Fruit fly (Drosophila melanogaster) whole organism, embryonic: ENCODE results near the gene Pfas.

ENCODE experiments used
- Adf1 ChIP-seq: fragments of 200-800 bp; sonication (Bioruptor generic); IDR thresholded peaks from 2 replicates; pipeline ENCODE4 v1.3.6; 2022; ENCODE audit warnings: missing biosample characterization, missing genetic modification characterization
- Atf-2 ChIP-seq: fragments of 200-800 bp; sonication (Bioruptor generic); optimal IDR thresholded peaks from 2 replicates; lab custom pipeline; 2016; ENCODE audit warnings: missing biosample characterization, missing genetic modification characterization
- CG11456 ChIP-seq: fragments of 200-800 bp; sonication (Bioruptor generic); IDR thresholded peaks from 3 replicates; pipeline ENCODE4 v1.3.6; 2022; ENCODE audit warnings: missing biosample characterization, missing genetic modification characterization
- CG13775 ChIP-seq: fragments of 200-800 bp; sonication (Bioruptor generic); optimal IDR thresholded peaks from 3 replicates; lab custom pipeline; 2017; ENCODE audit warnings: missing biosample characterization, mild to moderate bottlenecking, missing genetic modification characterization
- CG1647 ChIP-seq: fragments of 200-800 bp; sonication (Bioruptor generic); optimal IDR thresholded peaks from 3 replicates; lab custom pipeline; 2016; ENCODE audit warnings: missing biosample characterization, missing genetic modification characterization
- CG16863 ChIP-seq: fragments of 200-800 bp; sonication (Bioruptor generic); optimal IDR thresholded peaks from 3 replicates; lab custom pipeline; 2016; ENCODE audit warnings: missing biosample characterization, missing genetic modification characterization
- CG3847 ChIP-seq: fragments of 200-800 bp; sonication (Bioruptor generic); IDR thresholded peaks from 2 replicates; pipeline ENCODE4 v1.3.6; 2022; ENCODE audit warnings: missing biosample characterization, missing genetic modification characterization
- CG4730 ChIP-seq: fragments of 200-800 bp; sonication (Bioruptor generic); IDR thresholded peaks from 2 replicates; pipeline ENCODE4 v1.3.6; 2022; ENCODE audit warnings: missing biosample characterization, missing genetic modification characterization
- CG4820 ChIP-seq: fragments of 200-800 bp; sonication (Bioruptor generic); optimal IDR thresholded peaks from 3 replicates; lab custom pipeline; 2016; ENCODE audit warnings: missing biosample characterization, missing genetic modification characterization
- CG5180 ChIP-seq: fragments of 200-800 bp; sonication (Bioruptor generic); optimal IDR thresholded peaks from 3 replicates; lab custom pipeline; 2017; ENCODE audit warnings: missing biosample characterization, missing genetic modification characterization, mild to moderate bottlenecking, moderate library complexity, missing genetic modification reagents
- CG6175 ChIP-seq: fragments of 200-800 bp; sonication (Bioruptor generic); IDR thresholded peaks from 3 replicates; pipeline ENCODE4 v1.3.6; 2022; ENCODE audit warnings: missing biosample characterization, missing genetic modification characterization
- CG7745 ChIP-seq: fragments of 200-800 bp; sonication (Bioruptor generic); optimal IDR thresholded peaks from 2 replicates; lab custom pipeline; 2018; ENCODE audit warnings: missing biosample characterization, mild to moderate bottlenecking, missing genetic modification characterization, moderate library complexity
- CG9876 ChIP-seq: fragments of 200-800 bp; sonication (Bioruptor generic); optimal IDR thresholded peaks from 2 replicates; lab custom pipeline; 2016; ENCODE audit warnings: missing biosample characterization, missing genetic modification characterization
- CTCF ChIP-seq: fragments of 200-800 bp; sonication (Bioruptor generic); optimal IDR thresholded peaks from 2 replicates; lab custom pipeline; 2017; ENCODE audit warnings: missing biosample characterization, mild to moderate bottlenecking, missing genetic modification characterization, moderate library complexity
- Doc3 ChIP-seq: fragments of 200-800 bp; sonication (Bioruptor generic); IDR thresholded peaks from 3 replicates; pipeline ENCODE4 v1.3.6; 2022; ENCODE audit warnings: missing biosample characterization, missing genetic modification characterization; ENCODE audit not compliant: partially characterized antibody
- Ets65A ChIP-seq: fragments of 200-800 bp; sonication (Bioruptor generic); peaks from one replicate; lab custom pipeline; 2016; ENCODE audit warnings: missing biosample characterization, missing genetic modification characterization
- HHEX ChIP-seq: fragments of 200-800 bp; sonication (Bioruptor generic); optimal IDR thresholded peaks from 3 replicates; lab custom pipeline; 2017; ENCODE audit warnings: missing biosample characterization, mild to moderate bottlenecking, missing genetic modification characterization, missing genetic modification reagents
- Kr ChIP-seq: fragments of 200-800 bp; sonication (Bioruptor generic); optimal IDR thresholded peaks from 2 replicates; lab custom pipeline; 2017; ENCODE audit warnings: missing biosample characterization, mild to moderate bottlenecking, missing genetic modification characterization
- Lim3 ChIP-seq: fragments of 200-800 bp; sonication (Bioruptor generic); IDR thresholded peaks from 2 replicates; pipeline ENCODE4 v1.3.6; 2022; ENCODE audit warnings: missing biosample characterization, missing genetic modification characterization
- Mes4 ChIP-seq: fragments of 200-800 bp; sonication (Bioruptor generic); optimal IDR thresholded peaks from 2 replicates; lab custom pipeline; 2016; ENCODE audit warnings: missing biosample characterization, missing genetic modification characterization
- Myb ChIP-seq: fragments of 200-800 bp; sonication (Bioruptor generic); optimal IDR thresholded peaks from 2 replicates; lab custom pipeline; 2016; ENCODE audit warnings: missing biosample characterization, missing genetic modification characterization
- NFAT ChIP-seq: fragments of 200-800 bp; sonication (Bioruptor generic); IDR thresholded peaks from 2 replicates; pipeline ENCODE4 v1.3.6; 2022; ENCODE audit warnings: missing biosample characterization, missing genetic modification characterization
- NfI ChIP-seq: fragments of 200-800 bp; sonication (Bioruptor generic); optimal IDR thresholded peaks from 3 replicates; lab custom pipeline; 2018; ENCODE audit warnings: missing biosample characterization, mild to moderate bottlenecking, missing genetic modification characterization, moderate library complexity
- Oli ChIP-seq: fragments of 200-800 bp; sonication (Bioruptor generic); optimal IDR thresholded peaks from 2 replicates; lab custom pipeline; 2018; ENCODE audit warnings: missing biosample characterization, mild to moderate bottlenecking, missing genetic modification characterization, moderate library complexity
- Opbp ChIP-seq: fragments of 200-800 bp; sonication (Bioruptor generic); IDR thresholded peaks from 3 replicates; pipeline ENCODE4 v1.3.6; 2022; ENCODE audit warnings: missing biosample characterization, missing genetic modification characterization; ENCODE audit not compliant: partially characterized antibody
- Rfx ChIP-seq: fragments of 200-800 bp; sonication (Bioruptor generic); IDR thresholded peaks from 2 replicates; pipeline ENCODE4 v1.3.6; 2022; ENCODE audit warnings: missing biosample characterization, missing genetic modification characterization
- TFAM ChIP-seq: fragments of 200-800 bp; sonication (Bioruptor generic); optimal IDR thresholded peaks from 2 replicates; lab custom pipeline; 2017; ENCODE audit warnings: missing biosample characterization, missing genetic modification characterization, inconsistent platforms
- Tbp ChIP-seq: fragments of >200 bp; optimal IDR thresholded peaks from 2 replicates; lab custom pipeline; 2018; ENCODE audit warnings: missing biosample characterization, missing genetic modification characterization
- Xrp1 ChIP-seq: fragments of 200-800 bp; sonication (Bioruptor generic); IDR thresholded peaks from 2 replicates; pipeline ENCODE4 v1.3.6; 2022; ENCODE audit warnings: missing biosample characterization, missing genetic modification characterization
- ato ChIP-seq: fragments of 200-800 bp; sonication (Bioruptor generic); IDR thresholded peaks from 2 replicates; pipeline ENCODE4 v1.3.6; 2022; ENCODE audit warnings: missing biosample characterization, missing genetic modification characterization; ENCODE audit not compliant: partially characterized antibody
- bbx ChIP-seq: fragments of 200-800 bp; sonication (Bioruptor generic); IDR thresholded peaks from 2 replicates; pipeline ENCODE4 v1.3.6; 2022; ENCODE audit warnings: missing biosample characterization, missing genetic modification characterization; ENCODE audit not compliant: partially characterized antibody
- cas ChIP-seq: fragments of 200-800 bp; sonication (Bioruptor generic); IDR thresholded peaks from 2 replicates; pipeline ENCODE4 v1.3.6; 2022; ENCODE audit warnings: missing biosample characterization, missing genetic modification characterization
- chinmo ChIP-seq: fragments of 200-800 bp; sonication (Bioruptor generic); IDR thresholded peaks from 4 replicates; pipeline ENCODE4 v1.3.6; 2022; ENCODE audit warnings: missing biosample characterization, missing genetic modification characterization; ENCODE audit not compliant: partially characterized antibody
- croc ChIP-seq: fragments of 200-800 bp; sonication (Bioruptor generic); conservative IDR thresholded peaks from 3 replicates; pipeline ENCODE4 v1.3.6; 2022; ENCODE audit warnings: missing biosample characterization, missing genetic modification characterization
- dan ChIP-seq: fragments of 200-800 bp; sonication (Bioruptor generic); IDR thresholded peaks from 2 replicates; pipeline ENCODE4 v1.3.6; 2022; ENCODE audit warnings: missing biosample characterization, missing genetic modification characterization
- emc ChIP-seq: fragments of 200-800 bp; sonication (Bioruptor generic); optimal IDR thresholded peaks from 2 replicates; lab custom pipeline; 2016; ENCODE audit warnings: missing biosample characterization, missing genetic modification characterization
- gcm2 ChIP-seq: fragments of 200-800 bp; sonication (Bioruptor generic); optimal IDR thresholded peaks from 2 replicates; lab custom pipeline; 2016; ENCODE audit warnings: missing biosample characterization, missing genetic modification characterization
- insv ChIP-seq, 2 experiments: fragments of 200-800 bp; sonication (Bioruptor generic); optimal IDR thresholded peaks; 3 replicates each; lab custom pipeline; 2016 to 2018; ENCODE audit warnings: missing biosample characterization in 2 of 2, missing genetic modification characterization in 2 of 2
- lab ChIP-seq: fragments of 200-800 bp; sonication (Bioruptor generic); optimal IDR thresholded peaks from 3 replicates; lab custom pipeline; 2017; ENCODE audit warnings: missing biosample characterization, missing genetic modification characterization, mild to moderate bottlenecking, moderate library complexity, missing genetic modification reagents
- peb ChIP-seq: fragments of 200-800 bp; sonication (Bioruptor generic); IDR thresholded peaks from 2 replicates; pipeline ENCODE4 v1.3.6; 2022; ENCODE audit warnings: missing biosample characterization, missing genetic modification characterization
- prd ChIP-seq, 3 experiments: fragments of >200 bp in 2 of 3; fragments of 200-800 bp in 1 of 3; sonication (Bioruptor generic) in 1 of 3; optimal IDR thresholded peaks in 2 of 3; IDR thresholded peaks in 1 of 3; 2 replicates in 2 of 3; 3 replicates in 1 of 3; pipeline versions ENCODE4 v1.3.6 to Lab custom; 2017 to 2022; ENCODE audit warnings: missing biosample characterization in 1 of 3, missing genetic modification characterization in 1 of 3
- pzg ChIP-seq: fragments of 200-800 bp; sonication (Bioruptor generic); optimal IDR thresholded peaks from 3 replicates; lab custom pipeline; 2018; ENCODE audit warnings: missing biosample characterization, mild to moderate bottlenecking, missing genetic modification characterization, moderate library complexity
- ro ChIP-seq: fragments of 200-800 bp; sonication (Bioruptor generic); IDR thresholded peaks from 2 replicates; pipeline ENCODE4 v1.3.6; 2022; ENCODE audit warnings: missing biosample characterization, missing genetic modification characterization
- schlank ChIP-seq: fragments of 200-800 bp; sonication (Bioruptor generic); optimal IDR thresholded peaks from 2 replicates; lab custom pipeline; 2018; ENCODE audit warnings: missing biosample characterization, mild to moderate bottlenecking, missing genetic modification characterization
- sens ChIP-seq: fragments of 200-800 bp; sonication (Bioruptor generic); peaks from one replicate; lab custom pipeline; 2016; ENCODE audit warnings: missing biosample characterization, missing genetic modification characterization
- sisA ChIP-seq: fragments of 200-800 bp; sonication (Bioruptor generic); IDR thresholded peaks from 2 replicates; pipeline ENCODE4 v1.3.6; 2022; ENCODE audit warnings: missing biosample characterization, missing genetic modification characterization
- slou ChIP-seq: fragments of 200-800 bp; sonication (Bioruptor generic); optimal IDR thresholded peaks from 3 replicates; lab custom pipeline; 2016; ENCODE audit warnings: missing biosample characterization, missing genetic modification characterization
- ssp ChIP-seq: fragments of 200-800 bp; sonication (Bioruptor generic); IDR thresholded peaks from 2 replicates; pipeline ENCODE4 v1.3.6; 2022; ENCODE audit warnings: missing biosample characterization, missing genetic modification characterization
- tna ChIP-seq: fragments of 200-800 bp; sonication (Bioruptor generic); IDR thresholded peaks from 2 replicates; pipeline ENCODE4 v1.3.6; 2022; ENCODE audit warnings: missing biosample characterization, missing genetic modification characterization; ENCODE audit not compliant: partially characterized antibody
- ttk ChIP-seq: fragments of 200-800 bp; sonication (Bioruptor generic); IDR thresholded peaks from 2 replicates; pipeline ENCODE4 v2.1.2; 2022; ENCODE audit warnings: missing biosample characterization, missing genetic modification characterization
- twi ChIP-seq: fragments of 200-800 bp; optimal IDR thresholded peaks from 2 replicates; lab custom pipeline; 2019; ENCODE audit warnings: missing biosample characterization, mild to moderate bottlenecking, missing genetic modification characterization, moderate library complexity
- wek ChIP-seq: fragments of 200-800 bp; sonication (Bioruptor generic); optimal IDR thresholded peaks from 3 replicates; lab custom pipeline; 2018; ENCODE audit warnings: missing biosample characterization, mild to moderate bottlenecking, missing genetic modification characterization, moderate library complexity
- z ChIP-seq: fragments of 200-800 bp; sonication (Bioruptor generic); IDR thresholded peaks from 3 replicates; pipeline ENCODE4 v1.3.6; 2022; ENCODE audit warnings: missing biosample characterization, missing genetic modification characterization

Gene Pfas

dm6 chr2L:6022793-6023192, 23.1 kb downstream of the Pfas start (continued):
- TF ChIP-seq CG9876 = no peak
- no peak for TF ChIP-seq Mes4 (GFP tag; lab: Kevin White, UChicago)
- TF ChIP-seq TFAM (GFP tag; lab: Kevin White, UChicago) = no peak
- TF ChIP-seq CG16863 (GFP tag; lab: Kevin White, UChicago) = no peak
- TF ChIP-seq insv (GFP tag; optimal IDR thresholded peaks at IDR 0.05; lab: Kevin White, UChicago) = no peak
- TF ChIP-seq peb (GFP tag; lab: Robert Waterston, UW) = no peak
- no peak for TF ChIP-seq dan
- no peak for TF ChIP-seq sens (GFP tag; lab: Kevin White, UChicago)
- no peak for TF ChIP-seq NfI (GFP tag; lab: Kevin White, UChicago)
- no peak for TF ChIP-seq CG4730 (GFP tag; lab: Robert Waterston, UW)
- no peak for TF ChIP-seq wek
- no peak for TF ChIP-seq chinmo (GFP tag; lab: Robert Waterston, UW)
- TF ChIP-seq Myb (GFP tag; lab: Kevin White, UChicago) = no peak
- no peak for TF ChIP-seq Kr (GFP tag; lab: Kevin White, UChicago)
- TF ChIP-seq z (GFP tag; lab: Robert Waterston, UW) = no peak
- peak; percentile 4 for TF ChIP-seq lab (GFP tag; lab: Kevin White, UChicago)
- TF ChIP-seq tna (GFP tag; lab: Robert Waterston, UW) = no peak
- no peak for TF ChIP-seq ttk (GFP tag; lab: Robert Waterston, UW)
- no peak for TF ChIP-seq NFAT (GFP tag; lab: Robert Waterston, UW)
- TF ChIP-seq emc = no peak
- no peak for TF ChIP-seq HHEX
- TF ChIP-seq pzg (GFP tag; lab: Kevin White, UChicago) = no peak
- no peak for TF ChIP-seq Tbp (GFP tag; lab: Kevin White, UChicago)
- TF ChIP-seq croc (GFP tag; lab: Robert Waterston, UW) = peak; percentile 33; the same call in 1 of the 3 replicates
- no peak for TF ChIP-seq Ets65A
- TF ChIP-seq CG7745 = no peak
- TF ChIP-seq Adf1 (GFP tag; lab: Robert Waterston, UW) = no peak
- no peak for TF ChIP-seq cas (GFP tag; lab: Robert Waterston, UW)
- TF ChIP-seq prd (optimal IDR thresholded peaks at IDR 0.05; lab: Kevin White, UChicago) = no peak
- peak; percentile 30; the same call in 1 of the 3 replicates for TF ChIP-seq prd (GFP tag; IDR thresholded peaks at IDR 0.05; lab: Robert Waterston, UW)
- no peak for TF ChIP-seq bbx (GFP tag; lab: Robert Waterston, UW)
- TF ChIP-seq Opbp (GFP tag; lab: Robert Waterston, UW) = no peak
- no peak for TF ChIP-seq CG11456 (GFP tag; lab: Robert Waterston, UW)
- no peak for TF ChIP-seq CTCF (GFP tag; lab: Kevin White, UChicago)
- TF ChIP-seq ato = no peak
- no peak for TF ChIP-seq CG3847 (GFP tag; lab: Robert Waterston, UW)
- no peak for TF ChIP-seq Lim3 (GFP tag; lab: Robert Waterston, UW)
- TF ChIP-seq Rfx (GFP tag; lab: Robert Waterston, UW) = no peak
- no peak for TF ChIP-seq CG1647 (GFP tag; lab: Kevin White, UChicago)
- 0 out of 2 replicates have a peak, but pooled peaks have one; percentile 27 for TF ChIP-seq sisA (GFP tag; lab: Robert Waterston, UW)
- no peak for TF ChIP-seq Atf-2 (GFP tag; lab: Kevin White, UChicago)
- TF ChIP-seq gcm2 (GFP tag; lab: Kevin White, UChicago) = no peak
- no peak for TF ChIP-seq CG6175
- TF ChIP-seq ssp = no peak
- no peak for TF ChIP-seq slou (GFP tag; lab: Kevin White, UChicago)
- no peak for TF ChIP-seq Doc3 (GFP tag; lab: Robert Waterston, UW)
- no peak for TF ChIP-seq CG4820 (GFP tag; lab: Kevin White, UChicago)
- TF ChIP-seq CG5180 (GFP tag; lab: Kevin White, UChicago) = no peak
- TF ChIP-seq twi (tag; lab: Kevin White, UChicago) = no peak
- TF ChIP-seq CG13775 (GFP tag; lab: Kevin White, UChicago) = no peak
- TF ChIP-seq ro = no peak
- no peak for TF ChIP-seq schlank
- TF ChIP-seq Oli (tag; lab: Kevin White, UChicago) = no peak
- TF ChIP-seq Xrp1 (GFP tag; lab: Robert Waterston, UW) = peak; percentile 62
